Worm (Caenorhabditis elegans) whole organism, late embryonic: ENCODE measurements around the gene pgap-1.
A peak's percentile ranks its signal among the peaks of the same experiment; 100 is the strongest.

ENCODE experiments used
- C38D4.7 ChIP-seq: fragments of 200-800 bp; sonication (Bioruptor generic); optimal IDR thresholded peaks from 2 replicates; lab custom pipeline; 2018; ENCODE audit warnings: mild to moderate bottlenecking, missing genetic modification characterization, moderate library complexity, missing compliant biosample characterization
- F13H6.1 ChIP-seq: sonication (generic microtip); optimal IDR thresholded peaks from 2 replicates; lab custom pipeline; 2016; ENCODE audit warnings: missing genetic modification characterization, missing compliant biosample characterization
- K09A11.1 ChIP-seq: sonication (generic microtip); optimal IDR thresholded peaks from 2 replicates; lab custom pipeline; 2017; ENCODE audit warnings: antibody characterized with exemption, mild to moderate bottlenecking, missing genetic modification characterization, missing compliant biosample characterization; ENCODE audit not compliant: insufficient read depth
- T23F11.4 ChIP-seq: fragments of 200-800 bp; sonication (Bioruptor generic); optimal IDR thresholded peaks from 2 replicates; lab custom pipeline; 2018; ENCODE audit warnings: mild to moderate bottlenecking, missing genetic modification characterization, missing compliant biosample characterization
- Y22D7AL.16 ChIP-seq: sonication (generic microtip); optimal IDR thresholded peaks from 2 replicates; lab custom pipeline; 2016; ENCODE audit warnings: missing genetic modification characterization, missing compliant biosample characterization
- ama-1 ChIP-seq: fragments of 150-350 bp; optimal IDR thresholded peaks from 2 replicates; lab custom pipeline; 2014
- ceh-14 ChIP-seq: sonication (generic microtip); optimal IDR thresholded peaks from 2 replicates; lab custom pipeline; 2016; ENCODE audit warnings: missing genotype, missing genetic modification characterization, missing compliant biosample characterization
- ceh-18 ChIP-seq: sonication (generic microtip); optimal IDR thresholded peaks from 2 replicates; lab custom pipeline; 2016; ENCODE audit warnings: missing genetic modification characterization, missing compliant biosample characterization
- ceh-2 ChIP-seq: sonication (generic microtip); optimal IDR thresholded peaks from 2 replicates; lab custom pipeline; 2016; ENCODE audit warnings: missing genotype, missing genetic modification characterization, missing compliant biosample characterization
- ceh-22 ChIP-seq: sonication (generic microtip); optimal IDR thresholded peaks from 2 replicates; lab custom pipeline; 2017; ENCODE audit warnings: missing biosample characterization, missing genetic modification characterization
- ceh-31 ChIP-seq: sonication (generic microtip); optimal IDR thresholded peaks from 2 replicates; lab custom pipeline; 2016; ENCODE audit warnings: missing genetic modification characterization, missing compliant biosample characterization
- ceh-45 ChIP-seq: fragments of 200-800 bp; sonication (Bioruptor generic); IDR thresholded peaks from 2 replicates; pipeline ENCODE4 v1.3.6; 2022; ENCODE audit warnings: missing genetic modification reagents, missing genetic modification characterization, missing compliant biosample characterization
- ceh-48 ChIP-seq: sonication (generic microtip); optimal IDR thresholded peaks from 2 replicates; lab custom pipeline; 2016; ENCODE audit warnings: missing genetic modification characterization, inconsistent platforms, missing compliant biosample characterization
- ceh-6 ChIP-seq: fragments of 200-800 bp; sonication (Bioruptor generic); optimal IDR thresholded peaks from 2 replicates; lab custom pipeline; 2018; ENCODE audit warnings: mild to moderate bottlenecking, missing genetic modification characterization, missing compliant biosample characterization
- dmd-4 ChIP-seq: sonication (generic microtip); optimal IDR thresholded peaks from 2 replicates; lab custom pipeline; 2016; ENCODE audit warnings: borderline replicate concordance, missing genetic modification characterization, missing compliant biosample characterization
- elt-2 ChIP-seq: sonication (generic microtip); optimal IDR thresholded peaks from 2 replicates; lab custom pipeline; 2016; ENCODE audit warnings: missing genetic modification reagents, missing genetic modification characterization, missing compliant biosample characterization
- ets-4 ChIP-seq: sonication (generic microtip); optimal IDR thresholded peaks from 2 replicates; lab custom pipeline; 2016; ENCODE audit warnings: missing genetic modification characterization, missing compliant biosample characterization
- hlh-13 ChIP-seq: fragments of 200-800 bp; sonication (Bioruptor generic); optimal IDR thresholded peaks from 2 replicates; lab custom pipeline; 2018; ENCODE audit warnings: mild to moderate bottlenecking, missing genetic modification characterization, missing compliant biosample characterization
- hlh-30 ChIP-seq: sonication (generic microtip); optimal IDR thresholded peaks from 2 replicates; lab custom pipeline; 2017; ENCODE audit warnings: antibody characterized with exemption, missing genetic modification characterization, missing compliant biosample characterization; ENCODE audit not compliant: insufficient read depth
- hlh-8 ChIP-seq: sonication (generic microtip); optimal IDR thresholded peaks from 2 replicates; lab custom pipeline; 2016; ENCODE audit warnings: missing genotype, missing genetic modification characterization, missing compliant biosample characterization
- lin-11 ChIP-seq: fragments of 200-800 bp; sonication (Bioruptor generic); optimal IDR thresholded peaks from 2 replicates; lab custom pipeline; 2018; ENCODE audit warnings: mild to moderate bottlenecking, missing genetic modification characterization, missing compliant biosample characterization
- madf-2 ChIP-seq: sonication (generic microtip); optimal IDR thresholded peaks from 2 replicates; lab custom pipeline; 2017; ENCODE audit warnings: missing genetic modification characterization, missing compliant biosample characterization
- mec-3 ChIP-seq: sonication (generic microtip); optimal IDR thresholded peaks from 2 replicates; lab custom pipeline; 2016; ENCODE audit warnings: borderline replicate concordance, missing genetic modification characterization, missing compliant biosample characterization
- nfya-1 ChIP-seq: sonication (generic microtip); optimal IDR thresholded peaks from 2 replicates; lab custom pipeline; 2017; ENCODE audit warnings: missing genetic modification characterization, mild to moderate bottlenecking, missing compliant biosample characterization, antibody characterized with exemption, moderate library complexity
- pax-1 ChIP-seq: fragments of 150-350 bp; optimal IDR thresholded peaks from 2 replicates; lab custom pipeline; 2014; ENCODE audit warnings: missing biosample characterization, missing genetic modification characterization
- pqm-1 ChIP-seq: sonication (generic microtip); optimal IDR thresholded peaks from 2 replicates; lab custom pipeline; 2016; ENCODE audit warnings: missing genetic modification characterization, missing compliant biosample characterization
- sdc-2 ChIP-seq: sonication (generic microtip); optimal IDR thresholded peaks from 2 replicates; lab custom pipeline; 2016; ENCODE audit warnings: missing genotype, missing genetic modification characterization, missing compliant biosample characterization
- sox-2 ChIP-seq: fragments of 200-800 bp; sonication (Bioruptor generic); IDR thresholded peaks from 2 replicates; pipeline ENCODE4 v1.3.6; 2022; ENCODE audit warnings: missing genetic modification reagents, missing genetic modification characterization, missing compliant biosample characterization
- sox-4 ChIP-seq: sonication (generic microtip); optimal IDR thresholded peaks from 2 replicates; lab custom pipeline; 2017; ENCODE audit warnings: mild to moderate bottlenecking, missing genetic modification characterization, inconsistent platforms, missing compliant biosample characterization
- tbx-2 ChIP-seq: sonication (generic microtip); optimal IDR thresholded peaks from 2 replicates; lab custom pipeline; 2016; ENCODE audit warnings: missing genetic modification characterization, missing compliant biosample characterization
- ttx-3 ChIP-seq: sonication (generic microtip); optimal IDR thresholded peaks from 2 replicates; lab custom pipeline; 2016; ENCODE audit warnings: missing genetic modification reagents, missing genetic modification characterization, missing compliant biosample characterization
- unc-3 ChIP-seq, 2 experiments: fragments of 200-800 bp in 1 of 2; sonication (Bioruptor generic) in 1 of 2; sonication (generic microtip) in 1 of 2; conservative IDR thresholded peaks in 1 of 2; optimal IDR thresholded peaks in 1 of 2; 2 replicates each; pipeline versions ENCODE4 v1.3.6 to Lab custom; 2016 to 2022; ENCODE audit warnings: missing compliant biosample characterization in 2 of 2, missing genetic modification characterization in 2 of 2, missing genetic modification reagents in 1 of 2
- unc-42 ChIP-seq: sonication (generic microtip); optimal IDR thresholded peaks from 2 replicates; lab custom pipeline; 2016; ENCODE audit warnings: missing genotype, missing genetic modification characterization, missing compliant biosample characterization
- unc-86 ChIP-seq: sonication (generic microtip); optimal IDR thresholded peaks from 2 replicates; lab custom pipeline; 2016; ENCODE audit warnings: missing genetic modification characterization, missing compliant biosample characterization
- ztf-16 ChIP-seq: sonication (generic microtip); optimal IDR thresholded peaks from 2 replicates; lab custom pipeline; 2017; ENCODE audit warnings: missing genetic modification characterization, missing compliant biosample characterization

pgap-1 gene

DNA sequence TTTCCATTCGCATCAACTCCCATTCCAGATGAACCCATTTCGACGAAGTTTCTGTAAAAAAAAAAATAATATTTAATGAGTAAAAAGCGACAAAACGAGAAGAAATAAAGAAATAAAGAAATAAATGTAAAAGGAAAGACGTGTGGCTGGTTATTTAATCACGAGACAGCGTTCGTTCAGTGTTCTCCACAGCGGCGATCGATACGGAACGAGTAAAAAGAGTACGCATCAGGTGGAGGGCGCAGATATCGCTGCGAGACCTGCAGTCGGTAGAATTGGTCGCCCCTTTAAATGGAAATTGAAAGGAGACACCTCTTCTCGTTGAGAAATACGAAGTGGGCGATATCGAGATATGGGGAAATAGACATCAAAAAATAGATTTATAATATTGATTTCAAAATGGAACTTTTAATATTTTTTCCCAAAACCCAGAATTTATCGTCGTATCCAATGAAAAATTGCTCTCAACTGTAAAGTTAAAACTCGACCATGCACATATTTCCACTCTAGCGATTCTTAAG is 13.0 kb upstream of the pgap-1 start, which contains the start of gene pqn-70 (continued):
- TF ChIP-seq ceh-22 (tag; lab: Kevin White, UChicago) (no peak), ceh-2 (tag; lab: Kevin White, UChicago) (peak; percentile 66), ceh-18 (tag; lab: Kevin White, UChicago) (peak; percentile 35), ceh-31 (tag; lab: Kevin White, UChicago) (peak; percentile 93), ceh-45 (GFP tag; lab: Robert Waterston, UW) (no peak), pqm-1 (tag; lab: Kevin White, UChicago) (peak; percentile 40), hlh-13 (GFP tag; lab: Kevin White, UChicago) (no peak), mec-3 (tag; lab: Kevin White, UChicago) (no peak), unc-3 (GFP tag; conservative IDR thresholded peaks at IDR 0.05; lab: Robert Waterston, UW) (no peak), unc-3 (tag; optimal IDR thresholded peaks at IDR 0.05; lab: Kevin White, UChicago) (no peak), C38D4.7 (GFP tag; lab: Kevin White, UChicago) (no peak), K09A11.1 (tag; lab: Kevin White, UChicago) (no peak), unc-86 (tag; lab: Kevin White, UChicago) (no peak), hlh-8 (peak; percentile 25), sox-2 (GFP tag; lab: Robert Waterston, UW) (no peak), hlh-30 (tag; lab: Kevin White, UChicago) (peak; percentile 94), madf-2 (tag; lab: Kevin White, UChicago) (no peak), ttx-3 (tag; lab: Kevin White, UChicago) (no peak), ceh-6 (no peak), nfya-1 (peak; percentile 66), ceh-48 (tag; lab: Kevin White, UChicago) (peak; percentile 93), ceh-14 (tag; lab: Kevin White, UChicago) (peak; percentile 57), T23F11.4 (GFP tag; lab: Kevin White, UChicago) (no peak), unc-42 (tag; lab: Kevin White, UChicago) (peak; percentile 86), F13H6.1 (tag; lab: Kevin White, UChicago) (peak; percentile 45), dmd-4 (peak; percentile 10), elt-2 (tag; lab: Kevin White, UChicago) (peak; percentile 43), ama-1 (lab: Kevin White, UChicago) (no peak), lin-11 (tag; lab: Kevin White, UChicago) (no peak), pax-1 (no peak), tbx-2 (tag; lab: Kevin White, UChicago) (peak; percentile 79)

DNA sequence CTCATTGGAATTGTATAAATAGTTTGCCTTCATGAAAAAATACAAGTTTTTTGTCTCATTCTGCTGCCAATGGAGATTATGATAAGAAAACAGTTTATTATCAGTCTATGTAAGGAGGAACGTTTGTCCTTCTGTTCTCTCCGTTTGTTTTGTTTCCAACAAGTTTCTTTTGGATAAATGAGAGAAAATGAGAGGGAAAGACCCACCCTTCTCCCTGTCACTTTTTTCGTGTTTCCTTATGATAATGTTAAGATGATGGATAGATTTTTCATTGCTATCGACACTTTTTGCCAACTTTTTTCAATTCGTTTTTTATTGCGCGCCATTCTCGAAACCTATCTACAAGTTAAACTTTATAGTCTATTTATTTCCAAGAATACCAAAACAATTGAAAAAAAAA is 10.5 kb upstream of the pgap-1 start:
- no peak for TF ChIP-seq ceh-6
- peak; percentile 8 for TF ChIP-seq elt-2 (tag; lab: Kevin White, UChicago)

DNA sequence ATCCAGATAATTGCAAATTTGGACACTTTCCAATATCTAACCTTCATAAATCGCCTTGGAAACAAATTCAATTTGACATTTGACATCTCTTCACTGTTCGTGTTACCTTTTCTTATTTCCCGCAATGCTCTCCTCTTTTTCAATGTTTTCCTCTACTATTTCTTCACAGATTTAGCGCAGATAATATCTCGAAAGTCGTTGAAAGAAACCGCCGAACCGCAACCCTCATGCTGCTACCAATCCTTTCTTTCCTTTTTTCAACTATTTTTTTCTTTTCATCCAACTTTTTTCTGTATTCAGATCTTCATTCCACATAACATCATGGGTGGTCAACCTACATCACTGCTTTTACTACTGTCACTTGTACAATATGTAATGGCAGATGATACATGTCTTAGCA is 7.3 kb upstream of the pgap-1 start, which contains the start of gene T19B10.5:
Gene T19B10.5 (plus strand): TSS at position 301 of the 400 bp plus-strand sequence.
- TF ChIP-seq lin-11 (tag; lab: Kevin White, UChicago) (no peak), mec-3 (tag; lab: Kevin White, UChicago) (no peak), ets-4 (tag; lab: Kevin White, UChicago) (no peak), sdc-2 (tag; lab: Kevin White, UChicago) (no peak)

DNA sequence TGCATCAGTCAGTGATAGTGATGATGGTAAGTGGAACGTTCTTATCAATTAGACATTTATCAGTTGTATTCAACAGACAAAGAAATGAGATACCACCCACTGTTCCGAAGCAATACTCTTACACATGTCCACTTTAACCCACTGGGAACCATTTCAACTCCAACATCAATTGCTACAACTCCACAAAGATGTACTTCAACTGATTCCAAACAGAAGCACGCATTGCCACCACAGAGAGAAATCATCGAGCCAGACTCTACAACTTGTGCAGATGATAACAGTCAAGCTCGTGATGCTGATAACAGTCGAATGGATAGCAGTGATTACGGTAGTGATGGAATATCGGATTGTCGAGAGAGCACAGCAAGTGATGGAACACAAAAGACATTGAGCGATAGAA is 5.8 kb upstream of the pgap-1 start:
- TF ChIP-seq ztf-16 (no peak), T23F11.4 (GFP tag; lab: Kevin White, UChicago) (no peak), elt-2 (tag; lab: Kevin White, UChicago) (peak; percentile 94), pax-1 (no peak), sox-4 (no peak), Y22D7AL.16 (tag; lab: Kevin White, UChicago) (no peak), ets-4 (tag; lab: Kevin White, UChicago) (no peak)
